Worm (Caenorhabditis elegans) whole organism, young adult: ENCODE results near the gene lim-6.

ENCODE experiments used
- D2030.7 ChIP-seq: fragments of 200-800 bp; sonication (Bioruptor generic); IDR thresholded peaks from 2 replicates; pipeline ENCODE4 v1.3.6; 2022; ENCODE audit warnings: missing genetic modification reagents, missing genetic modification characterization, missing compliant biosample characterization
- F55B11.4 ChIP-seq: sonication (generic microtip); optimal IDR thresholded peaks from 2 replicates; lab custom pipeline; 2016; ENCODE audit warnings: missing compliant biosample characterization, missing genetic modification characterization, borderline replicate concordance; ENCODE audit not compliant: insufficient read depth
- dpff-1 ChIP-seq: sonication (generic microtip); optimal IDR thresholded peaks from 2 replicates; lab custom pipeline; 2017; ENCODE audit warnings: mild to moderate bottlenecking, missing genetic modification characterization, missing compliant biosample characterization
- ets-4 ChIP-seq: fragments of 200-800 bp; sonication (Bioruptor generic); optimal IDR thresholded peaks from 2 replicates; lab custom pipeline; 2018; ENCODE audit warnings: mild to moderate bottlenecking, missing genetic modification characterization, missing compliant biosample characterization
- let-526 ChIP-seq: fragments of 200-800 bp; sonication (Bioruptor generic); IDR thresholded peaks from 2 replicates; pipeline ENCODE4 v1.3.6; 2022; ENCODE audit warnings: missing genetic modification reagents, missing genetic modification characterization, missing compliant biosample characterization
- pha-4 ChIP-seq: fragments of 150-350 bp; sonication (generic microtip); optimal IDR thresholded peaks from 2 replicates; lab custom pipeline; 2014; ENCODE audit warnings: missing biosample characterization, missing genetic modification reagents, missing genetic modification characterization
- sdz-38 ChIP-seq: sonication (generic microtip); optimal IDR thresholded peaks from 2 replicates; lab custom pipeline; 2016; ENCODE audit warnings: missing genotype, missing genetic modification characterization, missing compliant biosample characterization
- unc-62 ChIP-seq: fragments of 150-350 bp; optimal IDR thresholded peaks from 2 replicates; lab custom pipeline; 2014; ENCODE audit warnings: missing biosample characterization, missing genetic modification reagents, missing genetic modification characterization
- xnd-1 ChIP-seq: sonication (generic microtip); optimal IDR thresholded peaks from 2 replicates; lab custom pipeline; 2016; ENCODE audit warnings: missing genotype, missing genetic modification reagents, missing genetic modification characterization, missing compliant biosample characterization

DNA sequence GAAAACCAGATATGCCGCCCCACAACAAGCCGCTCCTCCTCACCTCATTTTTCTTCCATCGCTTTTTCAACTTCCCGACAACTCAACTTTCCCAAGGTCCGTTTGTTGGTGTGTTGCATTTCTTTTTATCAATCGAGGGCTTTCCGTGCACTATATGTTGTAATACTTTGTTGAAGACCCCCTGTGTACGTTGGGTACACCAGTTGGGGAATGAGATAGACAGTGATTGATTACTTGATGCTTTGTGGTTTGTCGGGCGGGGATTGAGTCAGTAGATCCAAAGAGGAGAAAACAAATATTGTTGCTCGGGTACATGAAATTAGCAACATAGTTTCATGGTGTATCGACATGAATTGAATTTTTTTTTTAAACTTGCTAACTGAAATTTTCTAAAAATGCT lies 36.6 kb downstream of the lim-6 start:
- TF ChIP-seq unc-62 (no peak), sdz-38 (tag; lab: Kevin White, UChicago) (no peak), xnd-1 (tag; lab: Kevin White, UChicago) (no peak), D2030.7 (GFP tag; lab: Robert Waterston, UW) (no peak), F55B11.4 (tag; lab: Kevin White, UChicago) (no peak), dpff-1 (tag; lab: Kevin White, UChicago) (no peak), pha-4 (tag; lab: Kevin White, UChicago) (no peak), ets-4 (no peak), let-526 (GFP tag; lab: Robert Waterston, UW) (no peak)
